Worm (Caenorhabditis elegans): ENCODE results near the gene F42A9.11.

F42A9.11 gene

DNA sequence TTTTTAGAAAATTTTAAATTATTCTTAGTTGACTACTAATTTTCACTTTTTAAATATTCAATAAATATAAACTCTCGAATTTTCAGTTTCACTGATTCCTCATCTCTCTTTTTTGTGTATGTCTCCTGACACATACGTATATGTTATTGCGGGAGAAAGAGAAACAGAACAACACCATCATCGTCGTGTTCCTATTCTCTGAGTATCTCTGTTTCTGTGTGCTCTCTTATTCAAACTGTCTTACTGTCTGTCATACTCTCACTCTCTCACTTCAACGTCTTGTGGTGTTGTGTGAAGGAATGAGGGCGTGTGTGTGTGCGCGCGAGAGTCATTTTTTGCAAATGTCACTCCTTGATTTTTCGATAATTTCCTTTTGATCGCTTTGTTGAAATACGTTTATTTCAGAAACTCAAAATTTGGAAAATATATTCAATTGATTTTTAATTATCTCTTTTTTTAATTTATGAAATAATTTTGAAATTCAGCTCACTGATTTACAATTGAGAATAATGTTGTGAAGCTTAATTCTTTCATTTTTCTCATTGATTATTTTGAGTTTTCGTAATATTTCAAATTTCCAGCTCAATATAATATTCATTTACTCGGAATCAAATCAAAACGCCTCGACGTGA, 7.2 kb upstream of the F42A9.11 start, which contains the start of gene lin-49 (continued):
- TF ChIP-seq rnt-1 (tag; optimal IDR thresholded peaks at IDR 0.05): peak; percentile 65
- peak; percentile 87 for TF ChIP-seq nhr-85 (tag)
- peak; percentile 66 to 74 for TF ChIP-seq efl-1 (optimal IDR thresholded peaks at IDR 0.05)
- peak; percentile 53 to 90 for TF ChIP-seq efl-1 (GFP tag; optimal IDR thresholded peaks at IDR 0.05 in 1 of 2)
- no peak for TF ChIP-seq vab-15 (tag; optimal IDR thresholded peaks at IDR 0.05)
- TF ChIP-seq mef-2 (tag; optimal IDR thresholded peaks at IDR 0.05): no peak
- no peak for TF ChIP-seq C34B4.2 (tag; optimal IDR thresholded peaks at IDR 0.05)
- TF ChIP-seq nhr-84 (tag; optimal IDR thresholded peaks at IDR 0.05): no peak
- peak; percentile 76 for TF ChIP-seq nhr-71 (tag; optimal IDR thresholded peaks at IDR 0.05)
- no peak for TF ChIP-seq alr-1 (tag; optimal IDR thresholded peaks at IDR 0.05; ENCODE audit: borderline replicate concordance)
- TF ChIP-seq snu-23 (GFP tag; optimal IDR thresholded peaks at IDR 0.05): peak; percentile 80
- peak; percentile 32 to 75 for TF ChIP-seq lsy-2 (tag; optimal IDR thresholded peaks at IDR 0.05)
- TF ChIP-seq dsc-1 (tag; optimal IDR thresholded peaks at IDR 0.05): peak; percentile 1
- TF ChIP-seq nhr-19 (GFP tag; conservative IDR thresholded peaks at IDR 0.05): no peak
- peak; percentile 43 for TF ChIP-seq lin-13 (GFP tag; optimal IDR thresholded peaks at IDR 0.05)

DNA sequence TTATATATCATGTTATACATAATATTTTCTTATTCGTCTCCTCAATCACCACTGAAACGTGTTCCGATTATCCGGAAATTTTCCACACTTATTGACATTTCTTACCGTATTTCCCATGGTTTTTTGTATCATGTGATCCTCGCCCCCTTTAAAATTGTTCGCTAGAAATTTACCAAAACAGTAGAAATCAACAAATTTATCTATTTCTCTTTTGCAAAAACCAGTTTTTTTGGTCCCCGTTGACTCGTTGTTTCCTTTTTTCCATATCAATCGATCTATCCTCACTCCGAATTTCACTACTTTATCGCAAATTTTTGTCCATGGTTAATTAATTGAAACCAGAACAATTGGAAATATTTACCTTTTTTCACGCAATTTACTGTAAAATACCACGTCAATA, 1.7 kb upstream of the F42A9.11 start:
- TF ChIP-seq blmp-1 (tag; optimal IDR thresholded peaks at IDR 0.05) (peak; percentile 48), ztf-4 (tag; optimal IDR thresholded peaks at IDR 0.05) (no peak), egl-13 (tag; optimal IDR thresholded peaks at IDR 0.05) (no peak), egl-27 (tag; optimal IDR thresholded peaks at IDR 0.05) (no peak), C16A3.4 (tag; optimal IDR thresholded peaks at IDR 0.05) (no peak), nhr-85 (tag) (peak; percentile 70), elt-2 (tag; optimal IDR thresholded peaks at IDR 0.05) (no peak), elt-3 (tag; optimal IDR thresholded peaks at IDR 0.05) (peak in 1 of 6 experiments; percentile 55), alr-1 (tag; optimal IDR thresholded peaks at IDR 0.05; ENCODE audit: borderline replicate concordance) (no peak), ceh-82 (tag; optimal IDR thresholded peaks at IDR 0.05) (no peak), snpc-4 (tag; optimal IDR thresholded peaks at IDR 0.05) (no peak)

ce11 chrIV:8626294-8626693, 1.1 kb upstream of the F42A9.11 start:
- no peak for TF ChIP-seq lin-13 (GFP tag; optimal IDR thresholded peaks at IDR 0.05)
- TF ChIP-seq ces-1 (GFP tag; optimal IDR thresholded peaks at IDR 0.05): peak; percentile 61
- no peak for TF ChIP-seq vab-15 (tag; optimal IDR thresholded peaks at IDR 0.05)
- TF ChIP-seq ceh-88 (GFP tag; IDR thresholded peaks at IDR 0.05): no peak
- TF ChIP-seq nhr-20 (tag; optimal IDR thresholded peaks at IDR 0.05): no peak
- TF ChIP-seq lin-14 (GFP tag; optimal IDR thresholded peaks at IDR 0.05): peak; percentile 68
- TF ChIP-seq unc-98 (GFP tag; IDR thresholded peaks at IDR 0.05): no peak
- no peak for TF ChIP-seq zag-1 (tag; optimal IDR thresholded peaks at IDR 0.05)
- TF ChIP-seq tbx-2 (tag; optimal IDR thresholded peaks at IDR 0.05): no peak

DNA sequence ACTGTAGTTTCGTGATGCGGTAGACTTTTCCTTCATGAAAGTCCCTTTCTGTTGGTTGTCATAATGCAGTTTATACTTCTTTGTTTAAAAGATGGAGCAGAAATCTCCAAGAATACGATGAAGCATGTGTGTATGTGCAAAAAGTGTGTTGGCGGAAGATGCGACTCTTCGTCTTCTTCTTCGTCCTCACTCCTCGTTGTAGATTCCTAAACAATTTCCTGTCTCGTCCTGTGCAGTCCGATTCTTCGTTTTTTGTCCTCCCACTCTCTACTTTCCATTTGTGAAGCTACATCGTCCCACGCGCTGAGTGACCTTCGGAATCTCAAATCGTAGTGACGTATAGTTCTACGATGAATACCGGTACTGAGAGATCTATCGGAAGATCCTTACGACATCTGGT, 825 bp downstream of the F42A9.11 start:
- TF ChIP-seq lin-14 (GFP tag; optimal IDR thresholded peaks at IDR 0.05): peak; percentile 55
- no peak for TF ChIP-seq fkh-8 (tag; optimal IDR thresholded peaks at IDR 0.05)
- TF ChIP-seq blmp-1 (tag; optimal IDR thresholded peaks at IDR 0.05): peak; percentile 31
- TF ChIP-seq mep-1 (tag; optimal IDR thresholded peaks at IDR 0.05): no peak
- peak; percentile 58 for TF ChIP-seq fkh-10 (GFP tag; optimal IDR thresholded peaks at IDR 0.05)

DNA sequence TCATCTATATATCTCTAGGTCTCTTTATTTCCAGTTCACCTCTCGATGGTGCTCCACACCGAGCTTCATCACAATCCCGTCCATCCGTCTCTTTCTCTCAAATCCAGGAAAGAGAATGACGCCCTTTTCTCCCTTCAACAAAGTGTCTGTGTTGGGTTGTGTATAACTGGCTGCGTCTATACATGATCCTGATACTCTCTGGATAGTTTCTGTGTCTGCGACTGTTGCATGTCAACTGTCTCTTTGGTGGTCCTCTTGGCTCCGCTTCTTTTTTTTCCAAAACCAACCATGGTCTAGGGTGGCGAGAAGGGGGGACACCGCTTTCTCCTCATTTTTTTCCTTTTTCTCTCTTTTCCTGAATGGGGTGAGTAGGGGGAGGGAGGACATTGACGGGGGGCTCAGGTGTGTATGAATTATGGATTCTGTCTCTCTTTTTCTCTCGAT, 2.2 kb downstream of the F42A9.11 start:
- peak; percentile 91 for TF ChIP-seq lin-14 (GFP tag; optimal IDR thresholded peaks at IDR 0.05)
- no peak for TF ChIP-seq nhr-76 (tag; optimal IDR thresholded peaks at IDR 0.05)
- no peak for TF ChIP-seq C04F5.9 (tag; optimal IDR thresholded peaks at IDR 0.05)
- peak; percentile 67 for TF ChIP-seq swsn-7 (tag; optimal IDR thresholded peaks at IDR 0.05)
- peak; percentile 30; the same call in 1 of the 2 replicates for TF ChIP-seq ceh-88 (GFP tag; IDR thresholded peaks at IDR 0.05)
- no peak for TF ChIP-seq ama-1 (optimal IDR thresholded peaks at IDR 0.05)
- peak in 1 of 2 experiments; percentile 44 for TF ChIP-seq mdl-1 (tag; optimal IDR thresholded peaks at IDR 0.05)
- peak in 1 of 2 experiments; percentile 8 for TF ChIP-seq egl-27 (tag; optimal IDR thresholded peaks at IDR 0.05)
- TF ChIP-seq lin-35 (GFP tag; optimal IDR thresholded peaks at IDR 0.05): peak in 1 of 2 experiments; percentile 7
- TF ChIP-seq irx-1 (tag; optimal IDR thresholded peaks at IDR 0.05): peak; percentile 50
- TF ChIP-seq blmp-1 (tag; optimal IDR thresholded peaks at IDR 0.05): peak; percentile 0
- TF ChIP-seq nhr-28 (tag; optimal IDR thresholded peaks at IDR 0.05): no peak
- TF ChIP-seq aha-1 (tag; optimal IDR thresholded peaks at IDR 0.05): no peak
- TF ChIP-seq lin-15B (tag; optimal IDR thresholded peaks at IDR 0.05): no peak
- TF ChIP-seq nhr-47 (tag; optimal IDR thresholded peaks at IDR 0.05): peak; percentile 53
- peak; percentile 61 for TF ChIP-seq nhr-20 (tag; optimal IDR thresholded peaks at IDR 0.05)
- peak; percentile 53 for TF ChIP-seq nhr-19 (GFP tag; conservative IDR thresholded peaks at IDR 0.05)
- TF ChIP-seq lsy-2 (tag; optimal IDR thresholded peaks at IDR 0.05): peak; percentile 16 to 58
- TF ChIP-seq fkh-10 (GFP tag; optimal IDR thresholded peaks at IDR 0.05): peak; percentile 71
- TF ChIP-seq nhr-85 (tag): no peak
